Fruit fly (Drosophila melanogaster): ENCODE measurements around the gene eIF2Bbeta.

The eIF2Bbeta gene

DNA sequence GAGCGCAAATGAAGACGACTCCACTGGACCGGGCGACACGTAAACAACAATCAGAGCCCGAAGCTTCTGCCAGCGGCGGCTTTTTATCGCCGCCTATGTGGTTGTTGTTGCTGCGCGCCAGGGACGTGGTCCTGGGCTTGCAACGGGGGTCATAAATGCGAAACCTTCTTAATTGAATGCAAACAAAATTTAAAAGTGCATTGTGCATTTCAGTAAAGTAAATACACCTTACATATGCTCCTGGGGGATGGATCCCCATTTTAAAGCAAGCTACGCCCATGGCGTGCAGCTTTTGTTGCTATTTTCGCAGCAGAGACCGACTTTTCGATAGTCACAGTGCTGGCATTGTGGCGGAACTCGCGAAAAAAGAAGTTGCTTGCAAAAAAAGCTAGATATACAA lies 678 bp upstream of the eIF2Bbeta start, which contains the start of gene Ugalt (continued):
- peak; percentile 97 for TF ChIP-seq CG17802 (tag; optimal IDR thresholded peaks at IDR 0.05)
- TF ChIP-seq tx (GFP tag; optimal IDR thresholded peaks at IDR 0.05): peak; percentile 100
- TF ChIP-seq dati (GFP tag; IDR thresholded peaks at IDR 0.05): peak; percentile 100
- peak; percentile 100 for TF ChIP-seq CG17612 (GFP tag; IDR thresholded peaks at IDR 0.05)
- peak; percentile 100 for TF ChIP-seq CG13894 (tag; optimal IDR thresholded peaks at IDR 0.05)
- TF ChIP-seq CG10267 (tag; optimal IDR thresholded peaks at IDR 0.05): peak; percentile 100
- peak; percentile 100 for TF ChIP-seq CG2889 (GFP tag; IDR thresholded peaks at IDR 0.05)
- peak; percentile 100 for TF ChIP-seq NC2β (GFP tag; optimal IDR thresholded peaks at IDR 0.05)
- peak; percentile 100 for TF ChIP-seq sens-2 (GFP tag; IDR thresholded peaks at IDR 0.05)
- TF ChIP-seq ac (GFP tag; optimal IDR thresholded peaks at IDR 0.05): peak; percentile 99
- TF ChIP-seq CG7372 (GFP tag; IDR thresholded peaks at IDR 0.05): peak; percentile 100
- no peak for TF ChIP-seq tna (GFP tag; IDR thresholded peaks at IDR 0.05; ENCODE audit: partially characterized antibody)
- peak; percentile 100 for TF ChIP-seq CG12744 (GFP tag; optimal IDR thresholded peaks at IDR 0.05)
- no peak for TF ChIP-seq Lpt (GFP tag; optimal IDR thresholded peaks at IDR 0.05)
- no peak for TF ChIP-seq fru (optimal IDR thresholded peaks at IDR 0.05)
- TF ChIP-seq C15 (GFP tag; IDR thresholded peaks at IDR 0.05): peak; percentile 100
- TF ChIP-seq Rx (GFP tag; IDR thresholded peaks at IDR 0.05): peak; percentile 100
- peak; percentile 42 for TF ChIP-seq BEAF-32 (GFP tag; optimal IDR thresholded peaks at IDR 0.05)
- TF ChIP-seq gem (tag; optimal IDR thresholded peaks at IDR 0.05): peak; percentile 100
- peak; percentile 100 for TF ChIP-seq lmd (GFP tag; IDR thresholded peaks at IDR 0.05)
- peak; percentile 100 for TF ChIP-seq CG11247 (GFP tag; IDR thresholded peaks at IDR 0.05)
- peak; percentile 86 to 93 for TF ChIP-seq insv (GFP tag; optimal IDR thresholded peaks at IDR 0.05)
- peak; percentile 100 for TF ChIP-seq CG2202 (tag; optimal IDR thresholded peaks at IDR 0.05)
- TF ChIP-seq cad (GFP tag; optimal IDR thresholded peaks at IDR 0.05): no peak
- TF ChIP-seq Lim3 (GFP tag; IDR thresholded peaks at IDR 0.05): peak; percentile 100
- TF ChIP-seq NC2α (GFP tag; optimal IDR thresholded peaks at IDR 0.05): peak; percentile 100
- TF ChIP-seq Rfx (GFP tag; IDR thresholded peaks at IDR 0.05): peak; percentile 100
- TF ChIP-seq Ets65A (GFP tag): peak; percentile 100
- TF ChIP-seq CG10431 (GFP tag; optimal IDR thresholded peaks at IDR 0.05): peak; percentile 99
- TF ChIP-seq CG18262 (tag; optimal IDR thresholded peaks at IDR 0.05): peak; percentile 100
- peak; percentile 99 for TF ChIP-seq D19B (GFP tag; optimal IDR thresholded peaks at IDR 0.05)
- TF ChIP-seq CG12155 (GFP tag; optimal IDR thresholded peaks at IDR 0.05): peak; percentile 100
- peak; percentile 99 for TF ChIP-seq CG3163 (GFP tag; optimal IDR thresholded peaks at IDR 0.05)
- TF ChIP-seq ro (GFP tag; IDR thresholded peaks at IDR 0.05): peak; percentile 100
- TF ChIP-seq scrt (GFP tag; optimal IDR thresholded peaks at IDR 0.05): peak; percentile 100
- TF ChIP-seq CG17385 (GFP tag; optimal IDR thresholded peaks at IDR 0.05): peak; percentile 100
- peak; percentile 99 for TF ChIP-seq Adf1 (GFP tag; IDR thresholded peaks at IDR 0.05)
- TF ChIP-seq CG7963 (GFP tag; IDR thresholded peaks at IDR 0.05; ENCODE audit: partially characterized antibody): no peak
- peak; percentile 100 for TF ChIP-seq da (GFP tag; optimal IDR thresholded peaks at IDR 0.05)
- TF ChIP-seq sqz (GFP tag; optimal IDR thresholded peaks at IDR 0.05): peak; percentile 100
- peak; percentile 100 for TF ChIP-seq HHEX (GFP tag; optimal IDR thresholded peaks at IDR 0.05)
- peak; percentile 100 for TF ChIP-seq kay (GFP tag; optimal IDR thresholded peaks at IDR 0.05)
- TF ChIP-seq CG17359 (tag; optimal IDR thresholded peaks at IDR 0.05): peak; percentile 100
- TF ChIP-seq H2.0 (GFP tag; IDR thresholded peaks at IDR 0.05): peak; percentile 100
- TF ChIP-seq amos (GFP tag; IDR thresholded peaks at IDR 0.05; ENCODE audit: partially characterized antibody): peak; percentile 36; the same call in 1 of the 2 replicates
- TF ChIP-seq chinmo (GFP tag; IDR thresholded peaks at IDR 0.05; ENCODE audit: partially characterized antibody): peak; percentile 66; the same call in 1 of the 4 replicates
- peak; percentile 100 for TF ChIP-seq gce (GFP tag; IDR thresholded peaks at IDR 0.05)
- TF ChIP-seq HLH3B (GFP tag; IDR thresholded peaks at IDR 0.05): peak; percentile 100
- peak; percentile 100 for TF ChIP-seq sima (GFP tag; optimal IDR thresholded peaks at IDR 0.05)
- peak; percentile 100 for TF ChIP-seq CG32772 (GFP tag; IDR thresholded peaks at IDR 0.05)
- peak; percentile 100 for TF ChIP-seq Mrtf (GFP tag; IDR thresholded peaks at IDR 0.05)
- TF ChIP-seq schlank (tag; optimal IDR thresholded peaks at IDR 0.05): peak; percentile 100
